ENCODE assay signal across 1 fruit fly cellular context in the genomic region with DNA sequence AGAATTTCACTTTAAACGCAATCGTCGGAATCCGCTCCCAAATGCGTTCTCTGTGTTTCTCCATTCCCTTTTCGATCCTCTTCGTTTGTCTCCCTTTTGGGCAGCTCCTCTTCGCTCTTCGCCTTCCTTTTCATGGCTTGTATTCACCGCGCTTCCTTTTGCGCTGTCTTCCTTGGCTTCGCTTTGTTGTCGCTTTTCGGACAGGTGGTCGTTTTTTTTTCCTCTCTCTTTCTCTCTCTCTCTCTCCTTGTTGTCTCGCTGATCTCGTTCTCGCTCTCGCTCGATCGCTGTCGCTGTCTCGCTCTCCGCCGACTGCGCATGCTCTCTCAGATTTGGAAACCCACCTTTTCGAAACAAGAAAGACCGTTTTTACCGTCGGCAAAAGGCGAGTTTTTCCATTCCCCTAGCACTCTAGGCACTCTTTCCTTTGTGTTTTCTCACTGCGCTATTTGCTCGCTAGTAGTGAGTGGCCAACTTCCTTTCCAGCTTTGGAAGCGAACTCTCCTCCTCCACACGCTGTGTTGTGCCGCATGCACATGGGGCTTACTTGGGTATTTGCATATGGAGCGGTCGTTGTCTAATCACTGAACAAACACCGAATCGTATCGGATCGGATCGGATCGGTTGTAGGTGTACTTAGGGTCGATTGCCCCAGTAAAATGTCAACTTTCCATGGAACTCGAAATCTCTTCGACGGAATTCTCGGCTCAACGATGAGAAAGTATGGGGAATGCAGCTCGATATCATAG.
TF ChIP-seq lines count a peak whose summit lies in the region.

No protein-coding gene starts in this region.

TF ChIP-seq in whole organism, embryonic, 481 proteins besides CTCF, POLR2A, EP300 and RAD21 (continued from another document):
- no peak for TF ChIP-seq B-H2 (GFP tag; optimal IDR thresholded peaks at IDR 0.05; lab: Kevin White, UChicago)
- TF ChIP-seq CG10209 (GFP tag; optimal IDR thresholded peaks at IDR 0.05; lab: Kevin White, UChicago) = peak; percentile 46
- no peak for TF ChIP-seq hkb (optimal IDR thresholded peaks at IDR 0.05; lab: Kevin White, UChicago)
- peak; percentile 49; the same call in 1 of the 2 replicates for TF ChIP-seq hkb (GFP tag; IDR thresholded peaks at IDR 0.05; lab: Robert Waterston, UW)
- TF ChIP-seq pfk (GFP tag; optimal IDR thresholded peaks at IDR 0.05; lab: Kevin White, UChicago) = peak; percentile 36
